Worm (Caenorhabditis elegans) whole organism, mixed stage, embryonic: ENCODE data around the gene F32D8.12.

Experiments
- M03D4.4 ChIP-seq: sonication (generic microtip); optimal IDR thresholded peaks from 2 replicates; lab custom pipeline; 2017; ENCODE audit warnings: mild to moderate bottlenecking, missing genetic modification characterization, missing compliant biosample characterization
- ceh-39 ChIP-seq: fragments of 150-350 bp; optimal IDR thresholded peaks from 2 replicates; lab custom pipeline; 2014; ENCODE audit warnings: missing biosample characterization, missing genetic modification characterization
- cnd-1 ChIP-seq: fragments of 200-800 bp; sonication (Bioruptor generic); optimal IDR thresholded peaks from 2 replicates; lab custom pipeline; 2018; ENCODE audit warnings: mild to moderate bottlenecking, missing genetic modification characterization, missing compliant biosample characterization
- drap-1 ChIP-seq: fragments of 200-800 bp; sonication (Bioruptor generic); optimal IDR thresholded peaks from 3 replicates; lab custom pipeline; 2018; ENCODE audit warnings: mild to moderate bottlenecking, missing genetic modification characterization, missing compliant biosample characterization
- elt-3 ChIP-seq: fragments of 150-350 bp; optimal IDR thresholded peaks from 2 replicates; lab custom pipeline; 2014; ENCODE audit warnings: missing biosample characterization, missing genetic modification characterization
- lin-13 ChIP-seq: fragments of 150-350 bp; optimal IDR thresholded peaks from 2 replicates; lab custom pipeline; 2014; ENCODE audit warnings: missing biosample characterization, missing genetic modification characterization
- lsy-2 ChIP-seq: fragments of 150-350 bp; optimal IDR thresholded peaks from 2 replicates; lab custom pipeline; 2014; ENCODE audit warnings: missing biosample characterization, missing genetic modification characterization
- mab-5 ChIP-seq: fragments of 150-350 bp; optimal IDR thresholded peaks from 2 replicates; lab custom pipeline; 2014; ENCODE audit warnings: missing biosample characterization, missing genetic modification characterization
- nhr-12 ChIP-seq: fragments of 150-350 bp; optimal IDR thresholded peaks from 2 replicates; lab custom pipeline; 2014; ENCODE audit warnings: missing biosample characterization, missing genetic modification characterization
- nhr-28 ChIP-seq: fragments of 150-350 bp; optimal IDR thresholded peaks from 2 replicates; lab custom pipeline; 2014; ENCODE audit warnings: missing biosample characterization, missing genetic modification characterization
- snpc-4 ChIP-seq: fragments of 150-350 bp; optimal IDR thresholded peaks from 2 replicates; lab custom pipeline; 2014; ENCODE audit warnings: missing biosample characterization, missing genetic modification characterization
- unc-39 ChIP-seq: fragments of 150-350 bp; optimal IDR thresholded peaks from 2 replicates; lab custom pipeline; 2014; ENCODE audit warnings: missing biosample characterization, missing genetic modification characterization
- unc-62 ChIP-seq: fragments of 150-350 bp; optimal IDR thresholded peaks from 2 replicates; lab custom pipeline; 2014; ENCODE audit warnings: missing biosample characterization, missing genetic modification reagents, missing genetic modification characterization
- ztf-11 ChIP-seq: fragments of 150-350 bp; optimal IDR thresholded peaks from 2 replicates; lab custom pipeline; 2014; ENCODE audit warnings: missing biosample characterization, missing genetic modification characterization

- TF ChIP-seq drap-1 (GFP tag; lab: Kevin White, UChicago) (no peak), lsy-2 (tag; lab: Kevin White, UChicago) (no peak), nhr-28 (tag; lab: Kevin White, UChicago) (no peak), unc-39 (tag; lab: Kevin White, UChicago) (no peak), cnd-1 (no peak), nhr-12 (tag; lab: Kevin White, UChicago) (no peak), snpc-4 (no peak), unc-62 (GFP tag; lab: Kevin White, UChicago) (no peak), lin-13 (tag; lab: Kevin White, UChicago) (no peak), ceh-39 (tag; lab: Kevin White, UChicago) (no peak), ztf-11 (tag; lab: Kevin White, UChicago) (no peak), M03D4.4 (tag; lab: Kevin White, UChicago) (no peak), mab-5 (tag; lab: Kevin White, UChicago) (no peak), elt-3 (tag; lab: Kevin White, UChicago) (no peak)
These were observed 43.9 kb downstream of the F32D8.12 start, which contains the start of gene C29A12.6 for ce11 chrV:10846893-10847292.
